Fruit fly (Drosophila melanogaster): ENCODE measurements around the gene CG5746.

DNA sequence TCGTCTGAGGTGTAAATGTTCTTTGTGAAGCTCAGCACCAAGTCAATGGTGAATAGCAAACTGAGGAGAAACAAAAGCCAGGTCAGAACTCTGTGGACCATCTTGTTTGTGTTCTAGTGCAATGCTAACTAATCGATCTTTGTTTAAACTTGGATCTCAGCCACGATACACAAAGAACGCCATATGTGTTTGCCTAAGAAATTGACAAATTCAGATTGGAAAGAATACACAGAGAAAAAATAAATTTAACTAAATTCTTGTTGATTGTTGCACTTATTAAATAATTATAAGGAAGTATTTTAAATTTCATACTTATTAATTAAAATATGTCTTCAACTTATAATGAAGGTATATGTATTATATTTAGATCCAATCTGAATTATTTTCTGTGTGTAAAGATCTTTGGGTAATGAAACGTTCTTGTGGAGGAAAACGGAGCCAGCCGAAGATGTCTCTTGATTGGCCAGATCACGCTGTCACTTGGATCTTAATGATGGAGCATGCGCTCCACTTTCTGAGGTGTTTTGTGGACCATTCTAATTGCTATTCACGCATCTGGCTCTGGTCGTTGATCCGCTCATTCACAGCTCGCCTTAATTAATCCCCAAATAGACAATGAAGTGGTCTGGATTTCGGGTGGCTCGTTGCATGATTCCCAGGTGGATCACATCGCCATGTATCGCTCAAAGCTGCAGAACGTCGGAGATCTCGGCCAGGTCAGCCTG, 16.5 kb upstream of the CG5746 start, which contains the start of the genes CG17784 and CG13613:
- TF ChIP-seq psq (optimal IDR thresholded peaks at IDR 0.05): no peak
- TF ChIP-seq pan (optimal IDR thresholded peaks at IDR 0.05): no peak
- no peak for TF ChIP-seq CG8478 (optimal IDR thresholded peaks at IDR 0.05)
- no peak for TF ChIP-seq Dll (optimal IDR thresholded peaks at IDR 0.05)
- TF ChIP-seq EcR (GFP tag; optimal IDR thresholded peaks at IDR 0.05): no peak
- TF ChIP-seq usp (GFP tag; optimal IDR thresholded peaks at IDR 0.05): no peak
